Fruit fly (Drosophila melanogaster) whole organism, embryonic: ENCODE measurements around the gene CG9920.

ENCODE experiments used
- Atf-2 ChIP-seq: fragments of 200-800 bp; sonication (Bioruptor generic); optimal IDR thresholded peaks from 2 replicates; lab custom pipeline; 2016; ENCODE audit warnings: missing biosample characterization, missing genetic modification characterization
- Atf6 ChIP-seq: fragments of 200-800 bp; sonication (Bioruptor generic); IDR thresholded peaks from 2 replicates; pipeline ENCODE4 v1.3.6; 2022; ENCODE audit warnings: missing biosample characterization, missing genetic modification characterization
- Bdp1 ChIP-seq: fragments of 200-800 bp; sonication (Bioruptor generic); optimal IDR thresholded peaks from 3 replicates; lab custom pipeline; 2016; ENCODE audit warnings: missing biosample characterization, missing genetic modification characterization
- CG1233 ChIP-seq: fragments of 200-800 bp; sonication (Bioruptor generic); optimal IDR thresholded peaks from 4 replicates; lab custom pipeline; 2018; ENCODE audit warnings: missing biosample characterization, mild to moderate bottlenecking, missing genetic modification characterization
- CG12391 ChIP-seq: fragments of 200-800 bp; sonication (Bioruptor generic); optimal IDR thresholded peaks from 3 replicates; lab custom pipeline; 2018; ENCODE audit warnings: missing biosample characterization, mild to moderate bottlenecking, missing genetic modification characterization, moderate library complexity
- CG13123 ChIP-seq: fragments of 200-800 bp; sonication (Bioruptor generic); optimal IDR thresholded peaks from 2 replicates; lab custom pipeline; 2016; ENCODE audit warnings: missing biosample characterization, missing genetic modification characterization
- CG13775 ChIP-seq: fragments of 200-800 bp; sonication (Bioruptor generic); optimal IDR thresholded peaks from 3 replicates; lab custom pipeline; 2017; ENCODE audit warnings: missing biosample characterization, mild to moderate bottlenecking, missing genetic modification characterization
- CG14441 ChIP-seq: fragments of 200-800 bp; sonication (Bioruptor generic); IDR thresholded peaks from 2 replicates; pipeline ENCODE4 v1.3.6; 2022; ENCODE audit warnings: missing biosample characterization, missing genetic modification characterization
- CG15073 ChIP-seq: fragments of 200-800 bp; sonication (Bioruptor generic); optimal IDR thresholded peaks from 2 replicates; lab custom pipeline; 2016; ENCODE audit warnings: missing biosample characterization, missing genetic modification characterization
- CG17359 ChIP-seq: fragments of 200-800 bp; sonication (Bioruptor generic); optimal IDR thresholded peaks from 3 replicates; lab custom pipeline; 2018; ENCODE audit warnings: missing biosample characterization, mild to moderate bottlenecking, missing genetic modification characterization, moderate library complexity
- CG2120 ChIP-seq: fragments of 200-800 bp; sonication (Bioruptor generic); optimal IDR thresholded peaks from 3 replicates; lab custom pipeline; 2016; ENCODE audit warnings: missing biosample characterization, missing genetic modification characterization
- CG31365 ChIP-seq: fragments of 200-800 bp; sonication (Bioruptor generic); optimal IDR thresholded peaks from 2 replicates; lab custom pipeline; 2018; ENCODE audit warnings: missing biosample characterization, mild to moderate bottlenecking, missing genetic modification characterization
- CG4424 ChIP-seq: fragments of 200-800 bp; sonication (Bioruptor generic); optimal IDR thresholded peaks from 3 replicates; lab custom pipeline; 2016; ENCODE audit warnings: missing biosample characterization, missing genetic modification characterization
- CG4820 ChIP-seq: fragments of 200-800 bp; sonication (Bioruptor generic); optimal IDR thresholded peaks from 3 replicates; lab custom pipeline; 2016; ENCODE audit warnings: missing biosample characterization, missing genetic modification characterization
- CG7963 ChIP-seq: fragments of 200-800 bp; sonication (Bioruptor generic); IDR thresholded peaks from 3 replicates; pipeline ENCODE4 v1.3.6; 2022; ENCODE audit warnings: missing biosample characterization, missing genetic modification characterization; ENCODE audit not compliant: partially characterized antibody
- CHES-1-like ChIP-seq: fragments of 200-800 bp; sonication (Bioruptor generic); optimal IDR thresholded peaks from 2 replicates; lab custom pipeline; 2016; ENCODE audit warnings: missing biosample characterization, missing genetic modification characterization
- D ChIP-seq, 2 experiments: fragments of 200-800 bp in 1 of 2; fragments of >200 bp in 1 of 2; sonication (Bioruptor generic) in 1 of 2; optimal IDR thresholded peaks; 2 replicates in 1 of 2; 3 replicates in 1 of 2; lab custom pipeline; 2017; ENCODE audit warnings: mild to moderate bottlenecking in 1 of 2, missing biosample characterization in 1 of 2, missing genetic modification characterization in 1 of 2, missing genetic modification reagents in 1 of 2
- D19A ChIP-seq: fragments of 200-800 bp; optimal IDR thresholded peaks from 3 replicates; lab custom pipeline; 2019; ENCODE audit warnings: missing biosample characterization, mild to moderate bottlenecking, missing genetic modification characterization, moderate library complexity
- Dll ChIP-seq: fragments of 200-800 bp; sonication (Bioruptor generic); IDR thresholded peaks from 4 replicates; pipeline ENCODE4 v1.3.6; 2022; ENCODE audit warnings: missing biosample characterization, missing genetic modification characterization; ENCODE audit not compliant: partially characterized antibody
- Fer1 ChIP-seq: fragments of 200-800 bp; sonication (Bioruptor generic); optimal IDR thresholded peaks from 2 replicates; lab custom pipeline; 2017; ENCODE audit warnings: missing biosample characterization, mild to moderate bottlenecking, missing genetic modification characterization
- Kr ChIP-seq: fragments of 200-800 bp; sonication (Bioruptor generic); optimal IDR thresholded peaks from 2 replicates; lab custom pipeline; 2017; ENCODE audit warnings: missing biosample characterization, mild to moderate bottlenecking, missing genetic modification characterization
- Myb ChIP-seq: fragments of 200-800 bp; sonication (Bioruptor generic); optimal IDR thresholded peaks from 2 replicates; lab custom pipeline; 2016; ENCODE audit warnings: missing biosample characterization, missing genetic modification characterization
- Poxn ChIP-seq: fragments of 200-800 bp; sonication (Bioruptor generic); IDR thresholded peaks from 2 replicates; pipeline ENCODE4 v1.3.6; 2022; ENCODE audit warnings: missing biosample characterization, missing genetic modification characterization
- Six4 ChIP-seq: fragments of 200-800 bp; sonication (Bioruptor generic); optimal IDR thresholded peaks from 2 replicates; lab custom pipeline; 2016; ENCODE audit warnings: missing biosample characterization, missing genetic modification characterization
- Sox100B ChIP-seq: fragments of 200-800 bp; sonication (Bioruptor generic); optimal IDR thresholded peaks from 3 replicates; lab custom pipeline; 2018; ENCODE audit warnings: missing biosample characterization, mild to moderate bottlenecking, missing genetic modification characterization
- Sox102F ChIP-seq: fragments of 200-800 bp; sonication (Bioruptor generic); optimal IDR thresholded peaks from 2 replicates; lab custom pipeline; 2018; ENCODE audit warnings: missing biosample characterization, mild to moderate bottlenecking, missing genetic modification characterization, moderate library complexity
- Sry-β ChIP-seq: fragments of 200-800 bp; sonication (Bioruptor generic); optimal IDR thresholded peaks from 2 replicates; lab custom pipeline; 2018; ENCODE audit warnings: missing biosample characterization, mild to moderate bottlenecking, missing genetic modification characterization, moderate library complexity
- Usf ChIP-seq: fragments of 200-800 bp; sonication (Bioruptor generic); optimal IDR thresholded peaks from 2 replicates; lab custom pipeline; 2017; ENCODE audit warnings: missing genotype, missing biosample characterization, missing genetic modification characterization
- corto ChIP-seq: fragments of 200-800 bp; sonication (Bioruptor generic); optimal IDR thresholded peaks from 2 replicates; lab custom pipeline; 2016; ENCODE audit warnings: missing biosample characterization, mild to moderate bottlenecking, missing genetic modification characterization, moderate library complexity
- croc ChIP-seq: fragments of 200-800 bp; sonication (Bioruptor generic); conservative IDR thresholded peaks from 3 replicates; pipeline ENCODE4 v1.3.6; 2022; ENCODE audit warnings: missing biosample characterization, missing genetic modification characterization
- fru ChIP-seq: fragments of >200 bp; optimal IDR thresholded peaks from 2 replicates; lab custom pipeline; 2017
- gro ChIP-seq: fragments of 200-800 bp; sonication (Bioruptor generic); optimal IDR thresholded peaks from 2 replicates; lab custom pipeline; 2016; ENCODE audit warnings: missing biosample characterization, missing genetic modification characterization
- kay ChIP-seq: fragments of 200-800 bp; sonication (Bioruptor generic); optimal IDR thresholded peaks from 2 replicates; lab custom pipeline; 2016; ENCODE audit warnings: missing biosample characterization, missing genetic modification characterization
- knrl ChIP-seq: fragments of 200-800 bp; sonication (Bioruptor generic); IDR thresholded peaks from 3 replicates; pipeline ENCODE4 v1.3.6; 2022; ENCODE audit warnings: missing biosample characterization, missing genetic modification characterization; ENCODE audit not compliant: partially characterized antibody
- mam ChIP-seq: fragments of 200-800 bp; sonication (Bioruptor generic); optimal IDR thresholded peaks from 3 replicates; lab custom pipeline; 2016; ENCODE audit warnings: missing biosample characterization, missing genetic modification characterization
- pb ChIP-seq: fragments of 200-800 bp; sonication (Bioruptor generic); optimal IDR thresholded peaks from 3 replicates; lab custom pipeline; 2016; ENCODE audit warnings: missing biosample characterization, missing genetic modification characterization
- psq ChIP-seq: fragments of 200-800 bp; sonication (Bioruptor generic); optimal IDR thresholded peaks from 2 replicates; lab custom pipeline; 2017; ENCODE audit warnings: missing biosample characterization, missing genetic modification characterization
- scrt ChIP-seq: fragments of 200-800 bp; sonication (Bioruptor generic); optimal IDR thresholded peaks from 2 replicates; lab custom pipeline; 2018; ENCODE audit warnings: missing biosample characterization, mild to moderate bottlenecking, missing genetic modification characterization, moderate library complexity
- sens ChIP-seq: fragments of 200-800 bp; sonication (Bioruptor generic); peaks from one replicate; lab custom pipeline; 2016; ENCODE audit warnings: missing biosample characterization, missing genetic modification characterization
- sima ChIP-seq: fragments of 200-800 bp; sonication (Bioruptor generic); optimal IDR thresholded peaks from 2 replicates; lab custom pipeline; 2016; ENCODE audit warnings: missing biosample characterization, missing genetic modification characterization
- tgo ChIP-seq: fragments of 200-800 bp; sonication (Bioruptor generic); IDR thresholded peaks from 3 replicates; pipeline ENCODE4 v1.3.6; 2022; ENCODE audit warnings: missing biosample characterization, missing genetic modification characterization
- wek ChIP-seq: fragments of 200-800 bp; sonication (Bioruptor generic); optimal IDR thresholded peaks from 3 replicates; lab custom pipeline; 2018; ENCODE audit warnings: missing biosample characterization, mild to moderate bottlenecking, missing genetic modification characterization, moderate library complexity
- z ChIP-seq: fragments of 200-800 bp; sonication (Bioruptor generic); IDR thresholded peaks from 3 replicates; pipeline ENCODE4 v1.3.6; 2022; ENCODE audit warnings: missing biosample characterization, missing genetic modification characterization

Gene CG9920

dm6 chr3R:14056320-14057053 lies 41.4 kb downstream of the CG9920 start, which contains the start of gene foxo (continued):
- TF ChIP-seq Sox102F (GFP tag; lab: Kevin White, UChicago) (peak; percentile 82), Sox100B (GFP tag; lab: Kevin White, UChicago) (peak; percentile 94), Atf6 (peak; percentile 73), CG15073 (GFP tag; lab: Kevin White, UChicago) (no peak), Myb (GFP tag; lab: Kevin White, UChicago) (no peak), wek (GFP tag; lab: Kevin White, UChicago) (no peak), CG17359 (tag; lab: Kevin White, UChicago) (peak; percentile 83), CG1233 (peak; percentile 77), CG14441 (GFP tag; lab: Robert Waterston, UW) (peak; percentile 67; the same call in 1 of the 2 replicates), CG4424 (GFP tag; lab: Kevin White, UChicago) (peak; percentile 72), psq (no peak), fru (no peak), sima (no peak), CHES-1-like (GFP tag; lab: Kevin White, UChicago) (peak; percentile 7), knrl (GFP tag; lab: Robert Waterston, UW) (no peak), Poxn (GFP tag; lab: Robert Waterston, UW) (no peak), Dll (GFP tag; lab: Robert Waterston, UW) (no peak), Six4 (GFP tag; lab: Kevin White, UChicago) (peak; percentile 71), CG13123 (GFP tag; lab: Kevin White, UChicago) (peak; percentile 30), Fer1 (peak; percentile 83), gro (GFP tag; lab: Kevin White, UChicago) (peak; percentile 58), tgo (GFP tag; lab: Robert Waterston, UW) (peak; percentile 63; the same call in 2 of the 3 replicates), sens (GFP tag; lab: Kevin White, UChicago) (peak; percentile 82), D19A (tag; lab: Kevin White, UChicago) (peak; percentile 81), CG12391 (peak; percentile 87), CG2120 (peak; percentile 71), CG13775 (GFP tag; lab: Kevin White, UChicago) (peak; percentile 82), kay (GFP tag; lab: Kevin White, UChicago) (peak; percentile 6), mam (GFP tag; lab: Kevin White, UChicago) (peak; percentile 43), croc (GFP tag; lab: Robert Waterston, UW) (peak; percentile 46; the same call in 2 of the 3 replicates), Atf-2 (GFP tag; lab: Kevin White, UChicago) (no peak), pb (GFP tag; lab: Kevin White, UChicago) (no peak), z (no peak; the same call in 2 of the 3 replicates), Kr (GFP tag; lab: Kevin White, UChicago) (no peak), CG31365 (tag; lab: Kevin White, UChicago) (no peak), CG7963 (GFP tag; lab: Robert Waterston, UW) (no peak), D (optimal IDR thresholded peaks at IDR 0.05; lab: Kevin White, UChicago) (no peak), D (GFP tag; optimal IDR thresholded peaks at IDR 0.05; lab: Kevin White, UChicago) (peak; percentile 76), Bdp1 (GFP tag; lab: Kevin White, UChicago) (no peak), corto (GFP tag; lab: Kevin White, UChicago) (no peak), Usf (GFP tag; lab: Kevin White, UChicago) (peak; percentile 64), scrt (peak; percentile 74), Sry-β (GFP tag; lab: Kevin White, UChicago) (peak; percentile 43), CG4820 (GFP tag; lab: Kevin White, UChicago) (peak; percentile 57)
- TF ChIP-seq, all 482 proteins: peak for 279
